Worm (Caenorhabditis elegans) whole organism, L2 larva: ENCODE results near the gene fbxb-40.
"Not testable (repeated sequence)": the region's sequence is repeated elsewhere in the genome, so short reads cannot be mapped to it uniquely, and the experiment has no call there.

Experiments
- fos-1 ChIP-seq: fragments of 150-350 bp; optimal IDR thresholded peaks from 2 replicates; lab custom pipeline; 2014; ENCODE audit warnings: missing biosample characterization, missing genetic modification characterization
- lin-13 ChIP-seq: fragments of 150-350 bp; optimal IDR thresholded peaks from 2 replicates; lab custom pipeline; 2014; ENCODE audit warnings: missing biosample characterization, missing genetic modification reagents, missing genetic modification characterization
- nhr-11 ChIP-seq: fragments of 150-350 bp; optimal IDR thresholded peaks from 2 replicates; lab custom pipeline; 2014; ENCODE audit warnings: missing biosample characterization, missing genetic modification characterization
- zag-1 ChIP-seq: fragments of 150-350 bp; optimal IDR thresholded peaks from 2 replicates; lab custom pipeline; 2014; ENCODE audit warnings: missing biosample characterization, missing genetic modification characterization

DNA sequence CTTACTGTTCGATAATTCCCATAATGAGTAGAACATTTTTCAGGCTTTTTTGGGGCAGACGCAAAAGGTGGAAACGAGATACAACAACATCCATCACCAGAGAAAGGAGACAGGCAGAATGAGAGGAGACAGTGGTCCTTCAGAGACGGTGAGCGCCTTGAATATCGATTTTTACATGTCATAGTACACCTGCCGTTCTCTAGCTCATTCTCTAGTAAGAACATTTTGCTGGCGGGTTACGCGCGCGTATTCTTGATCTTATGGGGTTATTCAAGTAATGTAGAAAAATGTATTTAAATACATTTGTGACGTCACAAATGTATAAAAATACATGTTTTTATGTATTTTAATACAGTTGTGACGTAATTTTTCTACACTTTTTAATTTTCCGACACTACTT lies 5.8 kb downstream of the fbxb-40 start, which contains the start of gene fbxb-45:
- TF ChIP-seq lin-13 (GFP tag; lab: Kevin White, UChicago); nhr-11; fos-1; zag-1: not testable (repeated sequence)
